Fruit fly (Drosophila melanogaster) whole organism, embryonic: ENCODE data around the gene CG2182.

ENCODE experiments used
- Atf6 ChIP-seq: fragments of 200-800 bp; sonication (Bioruptor generic); IDR thresholded peaks from 2 replicates; pipeline ENCODE4 v1.3.6; 2022; ENCODE audit warnings: missing biosample characterization, missing genetic modification characterization
- B-H2 ChIP-seq: fragments of 200-800 bp; sonication (Bioruptor generic); optimal IDR thresholded peaks from 2 replicates; lab custom pipeline; 2018; ENCODE audit warnings: missing biosample characterization, mild to moderate bottlenecking, missing genetic modification characterization
- BtbVII ChIP-seq: fragments of 200-800 bp; sonication (Bioruptor generic); optimal IDR thresholded peaks from 3 replicates; lab custom pipeline; 2017; ENCODE audit warnings: missing biosample characterization, mild to moderate bottlenecking, missing genetic modification characterization
- CG13296 ChIP-seq: fragments of 200-800 bp; sonication (Bioruptor generic); optimal IDR thresholded peaks from 3 replicates; lab custom pipeline; 2018; ENCODE audit warnings: missing biosample characterization, mild to moderate bottlenecking, missing genetic modification characterization
- CG15073 ChIP-seq: fragments of 200-800 bp; sonication (Bioruptor generic); optimal IDR thresholded peaks from 2 replicates; lab custom pipeline; 2016; ENCODE audit warnings: missing biosample characterization, missing genetic modification characterization
- CG18599 ChIP-seq: fragments of 200-800 bp; sonication (Bioruptor generic); optimal IDR thresholded peaks from 3 replicates; lab custom pipeline; 2017; ENCODE audit warnings: missing biosample characterization, missing genetic modification characterization, mild to moderate bottlenecking, moderate library complexity, missing genetic modification reagents
- CG3995 ChIP-seq: fragments of 200-800 bp; sonication (Bioruptor generic); optimal IDR thresholded peaks from 3 replicates; lab custom pipeline; 2016; ENCODE audit warnings: missing biosample characterization, missing genetic modification characterization
- CG4282 ChIP-seq: fragments of 200-800 bp; sonication (Bioruptor generic); optimal IDR thresholded peaks from 2 replicates; lab custom pipeline; 2016; ENCODE audit warnings: missing biosample characterization, missing genetic modification characterization
- CG4404 ChIP-seq: fragments of 200-800 bp; sonication (Bioruptor generic); IDR thresholded peaks from 2 replicates; pipeline ENCODE4 v1.3.6; 2022; ENCODE audit warnings: missing biosample characterization, missing genetic modification characterization
- CG7357 ChIP-seq: fragments of 200-800 bp; sonication (Bioruptor generic); IDR thresholded peaks from 3 replicates; pipeline ENCODE4 v1.3.6; 2022; ENCODE audit warnings: missing biosample characterization, missing genetic modification characterization
- CG7928 ChIP-seq: fragments of 200-800 bp; sonication (Bioruptor generic); optimal IDR thresholded peaks from 2 replicates; lab custom pipeline; 2017; ENCODE audit warnings: missing biosample characterization, mild to moderate bottlenecking, missing genetic modification characterization
- CG7963 ChIP-seq: fragments of 200-800 bp; sonication (Bioruptor generic); IDR thresholded peaks from 3 replicates; pipeline ENCODE4 v1.3.6; 2022; ENCODE audit warnings: missing biosample characterization, missing genetic modification characterization; ENCODE audit not compliant: partially characterized antibody
- CkIIα-i1 ChIP-seq: fragments of 200-800 bp; sonication (Bioruptor generic); IDR thresholded peaks from 2 replicates; pipeline ENCODE4 v1.3.6; 2022; ENCODE audit warnings: missing biosample characterization, missing genetic modification characterization
- Dll ChIP-seq: fragments of 200-800 bp; sonication (Bioruptor generic); IDR thresholded peaks from 4 replicates; pipeline ENCODE4 v1.3.6; 2022; ENCODE audit warnings: missing biosample characterization, missing genetic modification characterization; ENCODE audit not compliant: partially characterized antibody
- E2f2 ChIP-seq: fragments of 200-800 bp; sonication (Bioruptor generic); IDR thresholded peaks from 2 replicates; pipeline ENCODE4 v1.3.6; 2022; ENCODE audit warnings: missing biosample characterization, missing genetic modification characterization
- ERR ChIP-seq: fragments of 200-800 bp; sonication (Bioruptor generic); optimal IDR thresholded peaks from 2 replicates; lab custom pipeline; 2016; ENCODE audit warnings: missing biosample characterization, missing genetic modification characterization
- Hand ChIP-seq: fragments of 200-800 bp; sonication (Bioruptor generic); optimal IDR thresholded peaks from 2 replicates; lab custom pipeline; 2017; ENCODE audit warnings: mild to moderate bottlenecking, missing biosample characterization, missing genetic modification reagents, missing genetic modification characterization
- Jarid2 ChIP-seq: fragments of 200-800 bp; sonication (Bioruptor generic); optimal IDR thresholded peaks from 3 replicates; lab custom pipeline; 2017; ENCODE audit warnings: mild to moderate bottlenecking, missing biosample characterization, missing genetic modification reagents, missing genetic modification characterization
- Lhr ChIP-seq: fragments of 200-800 bp; sonication (Bioruptor generic); optimal IDR thresholded peaks from 3 replicates; lab custom pipeline; 2017; ENCODE audit warnings: mild to moderate bottlenecking, missing biosample characterization, missing genetic modification reagents, missing genetic modification characterization
- Max ChIP-seq: fragments of 200-800 bp; sonication (Bioruptor generic); optimal IDR thresholded peaks from 2 replicates; lab custom pipeline; 2016; ENCODE audit warnings: missing biosample characterization, mild to moderate bottlenecking, missing genetic modification characterization
- Med ChIP-seq: fragments of 200-800 bp; sonication (Bioruptor generic); peaks from one replicate; lab custom pipeline; 2016; ENCODE audit warnings: missing biosample characterization, missing genetic modification characterization, mild to moderate bottlenecking, inconsistent platforms, moderate library complexity
- Nf-YA ChIP-seq: fragments of 200-800 bp; sonication (Bioruptor generic); IDR thresholded peaks from 2 replicates; pipeline ENCODE4 v1.3.6; 2022; ENCODE audit warnings: missing biosample characterization, missing genetic modification characterization
- NfI ChIP-seq: fragments of 200-800 bp; sonication (Bioruptor generic); optimal IDR thresholded peaks from 3 replicates; lab custom pipeline; 2018; ENCODE audit warnings: missing biosample characterization, mild to moderate bottlenecking, missing genetic modification characterization, moderate library complexity
- Spps ChIP-seq: fragments of 200-800 bp; sonication (Bioruptor generic); optimal IDR thresholded peaks from 2 replicates; lab custom pipeline; 2018; ENCODE audit warnings: missing biosample characterization, mild to moderate bottlenecking, missing genetic modification characterization
- Vsx1 ChIP-seq: fragments of 200-800 bp; sonication (Bioruptor generic); optimal IDR thresholded peaks from 2 replicates; lab custom pipeline; 2017; ENCODE audit warnings: missing biosample characterization, mild to moderate bottlenecking, missing genetic modification characterization, missing genetic modification reagents
- Xbp1 ChIP-seq: fragments of 200-800 bp; sonication (Bioruptor generic); optimal IDR thresholded peaks from 3 replicates; lab custom pipeline; 2016; ENCODE audit warnings: missing biosample characterization, mild to moderate bottlenecking, missing genetic modification characterization
- Xrp1 ChIP-seq: fragments of 200-800 bp; sonication (Bioruptor generic); IDR thresholded peaks from 2 replicates; pipeline ENCODE4 v1.3.6; 2022; ENCODE audit warnings: missing biosample characterization, missing genetic modification characterization
- ac ChIP-seq: fragments of 200-800 bp; sonication (Bioruptor generic); optimal IDR thresholded peaks from 3 replicates; lab custom pipeline; 2017; ENCODE audit warnings: missing biosample characterization, mild to moderate bottlenecking, missing genetic modification characterization
- aop ChIP-seq: fragments of 200-800 bp; sonication (Bioruptor generic); IDR thresholded peaks from 2 replicates; pipeline ENCODE4 v1.3.6; 2022; ENCODE audit warnings: missing biosample characterization, missing genetic modification characterization
- bbx ChIP-seq: fragments of 200-800 bp; sonication (Bioruptor generic); IDR thresholded peaks from 2 replicates; pipeline ENCODE4 v1.3.6; 2022; ENCODE audit warnings: missing biosample characterization, missing genetic modification characterization; ENCODE audit not compliant: partially characterized antibody
- bsh ChIP-seq, 2 experiments: fragments of 200-800 bp; sonication (Bioruptor generic); optimal IDR thresholded peaks; 2 replicates each; lab custom pipeline; 2017 to 2018; ENCODE audit warnings: mild to moderate bottlenecking in 2 of 2, missing biosample characterization in 2 of 2, missing genetic modification characterization in 2 of 2, moderate library complexity in 1 of 2
- ems ChIP-seq: fragments of 200-800 bp; sonication (Bioruptor generic); optimal IDR thresholded peaks from 3 replicates; lab custom pipeline; 2016; ENCODE audit warnings: missing biosample characterization, missing genetic modification characterization
- fd96Cb ChIP-seq: fragments of 200-800 bp; sonication (Bioruptor generic); optimal IDR thresholded peaks from 2 replicates; lab custom pipeline; 2018; ENCODE audit warnings: missing biosample characterization, mild to moderate bottlenecking, missing genetic modification characterization, moderate library complexity
- fu2 ChIP-seq: fragments of 200-800 bp; sonication (Bioruptor generic); optimal IDR thresholded peaks from 2 replicates; lab custom pipeline; 2016; ENCODE audit warnings: missing biosample characterization, missing genetic modification characterization
- hbn ChIP-seq: fragments of 200-800 bp; sonication (Bioruptor generic); IDR thresholded peaks from 2 replicates; pipeline ENCODE4 v1.3.6; 2022; ENCODE audit warnings: missing biosample characterization, missing genetic modification characterization; ENCODE audit not compliant: partially characterized antibody
- nerfin-2 ChIP-seq: fragments of 200-800 bp; sonication (Bioruptor generic); IDR thresholded peaks from 2 replicates; pipeline ENCODE4 v1.3.6; 2022; ENCODE audit warnings: missing biosample characterization, missing genetic modification characterization; ENCODE audit not compliant: partially characterized antibody
- org-1 ChIP-seq: fragments of 200-800 bp; sonication (Bioruptor generic); optimal IDR thresholded peaks from 2 replicates; lab custom pipeline; 2017; ENCODE audit warnings: missing biosample characterization, missing genetic modification characterization
- repo ChIP-seq: fragments of 200-800 bp; sonication (Bioruptor generic); optimal IDR thresholded peaks from 2 replicates; lab custom pipeline; 2016; ENCODE audit warnings: missing biosample characterization, missing genetic modification characterization
- row ChIP-seq: fragments of 200-800 bp; sonication (Bioruptor generic); IDR thresholded peaks from 3 replicates; pipeline ENCODE4 v1.3.6; 2022; ENCODE audit warnings: missing biosample characterization, missing genetic modification characterization
- sens-2 ChIP-seq: fragments of 200-800 bp; sonication (Bioruptor generic); IDR thresholded peaks from 2 replicates; pipeline ENCODE4 v1.3.6; 2022; ENCODE audit warnings: missing biosample characterization, missing genetic modification characterization
- sim ChIP-seq: fragments of 200-800 bp; sonication (Bioruptor generic); IDR thresholded peaks from 2 replicates; pipeline ENCODE4 v1.3.6; 2022; ENCODE audit warnings: missing biosample characterization, missing genetic modification characterization
- sisA ChIP-seq: fragments of 200-800 bp; sonication (Bioruptor generic); IDR thresholded peaks from 2 replicates; pipeline ENCODE4 v1.3.6; 2022; ENCODE audit warnings: missing biosample characterization, missing genetic modification characterization
- sqz ChIP-seq: fragments of 200-800 bp; sonication (Bioruptor generic); optimal IDR thresholded peaks from 3 replicates; lab custom pipeline; 2018; ENCODE audit warnings: missing biosample characterization, mild to moderate bottlenecking, missing genetic modification characterization
- sug ChIP-seq: fragments of 200-800 bp; optimal IDR thresholded peaks from 2 replicates; lab custom pipeline; 2019; ENCODE audit warnings: missing biosample characterization, mild to moderate bottlenecking, missing genetic modification characterization, moderate library complexity
- tin ChIP-seq: fragments of 200-800 bp; sonication (Bioruptor generic); optimal IDR thresholded peaks from 3 replicates; lab custom pipeline; 2016; ENCODE audit warnings: missing biosample characterization, missing genetic modification characterization
- trh ChIP-seq: fragments of 200-800 bp; sonication (Bioruptor generic); optimal IDR thresholded peaks from 2 replicates; lab custom pipeline; 2016; ENCODE audit warnings: missing biosample characterization, missing genetic modification characterization
- yki ChIP-seq: fragments of >200 bp; optimal IDR thresholded peaks from 3 replicates; lab custom pipeline; 2018
- zen ChIP-seq: fragments of 200-800 bp; sonication (Bioruptor generic); optimal IDR thresholded peaks from 3 replicates; lab custom pipeline; 2018; ENCODE audit warnings: missing biosample characterization, mild to moderate bottlenecking, missing genetic modification characterization, moderate library complexity
- zfh1 ChIP-seq: fragments of 200-800 bp; sonication (Bioruptor generic); IDR thresholded peaks from 3 replicates; pipeline ENCODE4 v1.3.6; 2022; ENCODE audit warnings: missing biosample characterization, missing genetic modification characterization
- zfh2 ChIP-seq: fragments of 200-800 bp; sonication (Bioruptor generic); optimal IDR thresholded peaks from 2 replicates; lab custom pipeline; 2016; ENCODE audit warnings: missing biosample characterization, missing genetic modification characterization

CG2182 gene

DNA sequence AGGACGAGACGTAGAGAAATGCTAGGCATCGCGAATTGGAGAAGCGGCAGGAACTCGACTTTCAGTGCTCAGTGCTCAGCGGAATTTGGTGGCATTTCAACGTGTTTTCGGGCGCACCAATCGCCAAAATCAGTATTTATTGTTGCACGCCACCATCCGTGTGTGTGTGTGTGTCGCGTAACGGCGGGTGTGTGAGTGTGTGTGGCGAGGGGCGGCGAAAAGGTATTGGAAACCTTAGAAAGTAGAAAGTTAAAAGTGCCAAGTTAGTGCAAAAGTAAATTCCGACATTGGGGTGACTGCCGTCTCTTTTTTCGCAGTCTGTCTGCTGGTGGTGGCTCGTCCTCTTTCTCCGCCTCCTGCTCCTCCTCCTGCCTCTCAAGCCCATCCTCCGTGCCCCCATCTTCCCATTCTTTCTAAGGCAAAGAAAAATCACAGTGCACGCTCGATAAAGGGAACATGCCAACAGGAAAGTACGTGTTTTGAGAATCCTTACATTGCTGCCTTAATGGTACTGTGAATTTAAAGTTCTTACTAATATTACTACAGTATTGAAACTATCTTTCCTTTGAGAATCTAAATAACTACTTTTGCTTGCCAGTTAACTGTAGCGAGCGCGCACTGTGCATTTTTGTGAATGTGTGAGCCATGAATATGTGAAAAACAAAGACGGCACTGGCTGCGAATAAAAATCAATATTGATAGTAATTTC, 26.5 kb upstream of the CG2182 start (continued):
- TF ChIP-seq NfI (GFP tag; lab: Kevin White, UChicago) (peak; percentile 53), Spps (tag; lab: Kevin White, UChicago) (no peak), org-1 (GFP tag; lab: Kevin White, UChicago) (no peak), BtbVII (GFP tag; lab: Kevin White, UChicago) (peak; percentile 25), bsh (GFP tag; optimal IDR thresholded peaks at IDR 0.05; lab: Kevin White, UChicago) (peak in 1 of 2 experiments; percentile 45), Nf-YA (GFP tag; lab: Robert Waterston, UW) (no peak), Max (GFP tag; lab: Kevin White, UChicago) (no peak), sqz (GFP tag; lab: Kevin White, UChicago) (no peak), zfh1 (no peak; the same call in 2 of the 3 replicates), CG3995 (GFP tag; lab: Kevin White, UChicago) (no peak), Xbp1 (GFP tag; lab: Kevin White, UChicago) (peak; percentile 41), CG7963 (GFP tag; lab: Robert Waterston, UW) (no peak), sens-2 (no peak), hbn (GFP tag; lab: Robert Waterston, UW) (no peak), row (peak; percentile 80), bbx (GFP tag; lab: Robert Waterston, UW) (no peak), sisA (GFP tag; lab: Robert Waterston, UW) (peak; percentile 59), B-H2 (no peak), Xrp1 (GFP tag; lab: Robert Waterston, UW) (peak; percentile 48; the same call in 1 of the 2 replicates), Jarid2 (GFP tag; lab: Kevin White, UChicago) (no peak), CG18599 (GFP tag; lab: Kevin White, UChicago) (peak; percentile 81), sim (GFP tag; lab: Robert Waterston, UW) (no peak), ERR (GFP tag; lab: Kevin White, UChicago) (no peak), Hand (GFP tag; lab: Kevin White, UChicago) (peak; percentile 70), yki (lab: Kevin White, UChicago) (no peak), CG7357 (GFP tag; lab: Robert Waterston, UW) (no peak), CG4404 (0 out of 2 replicates have a peak, but pooled peaks have one; percentile 26), Atf6 (GFP tag; lab: Robert Waterston, UW) (no peak; the same call in 1 of the 2 replicates), zen (no peak), fd96Cb (peak; percentile 58), tin (peak; percentile 20), sug (peak; percentile 51), fu2 (GFP tag; lab: Kevin White, UChicago) (no peak), Dll (GFP tag; lab: Robert Waterston, UW) (0 out of 4 replicates have a peak, but pooled peaks have one; percentile 6), nerfin-2 (no peak), CkIIα-i1 (GFP tag; lab: Robert Waterston, UW) (no peak), CG7928 (peak; percentile 11), CG13296 (GFP tag; lab: Kevin White, UChicago) (peak; percentile 39), ems (GFP tag; lab: Kevin White, UChicago) (peak; percentile 9), E2f2 (no peak), CG15073 (no peak), aop (GFP tag; lab: Robert Waterston, UW) (no peak), trh (GFP tag; lab: Kevin White, UChicago) (no peak), Vsx1 (GFP tag; lab: Kevin White, UChicago) (peak; percentile 15), CG4282 (GFP tag; lab: Kevin White, UChicago) (no peak), ac (GFP tag; lab: Kevin White, UChicago) (no peak), repo (GFP tag; lab: Kevin White, UChicago) (peak; percentile 37), Med (GFP tag; lab: Kevin White, UChicago) (peak; percentile 89), Lhr (GFP tag; lab: Kevin White, UChicago) (no peak), zfh2 (GFP tag; lab: Kevin White, UChicago) (no peak)
